Worm (Caenorhabditis elegans): Measurements from ENCODE around the gene nlp-19.

- TF ChIP-seq egl-27 (tag; optimal IDR thresholded peaks at IDR 0.05) (no peak), nhr-77 (tag; optimal IDR thresholded peaks at IDR 0.05) (no peak), ztf-11 (tag; optimal IDR thresholded peaks at IDR 0.05) (no peak), tbx-2 (tag; optimal IDR thresholded peaks at IDR 0.05) (no peak), lsy-2 (tag; optimal IDR thresholded peaks at IDR 0.05) (no peak), aha-1 (tag; optimal IDR thresholded peaks at IDR 0.05) (no peak), nhr-28 (tag; optimal IDR thresholded peaks at IDR 0.05) (no peak), aly-2 (tag; optimal IDR thresholded peaks at IDR 0.05) (no peak), snpc-4 (tag; optimal IDR thresholded peaks at IDR 0.05) (no peak), jun-1 (tag; optimal IDR thresholded peaks at IDR 0.05) (no peak)
Measured at ce11 chrX:11003701-11004100, 45.2 kb downstream of the nlp-19 start.

Data from whole organism, L1 larva.